Fruit fly (Drosophila melanogaster) whole organism, adult: Measurements from ENCODE around the gene Tcs3.
A peak's percentile ranks its signal among the peaks of the same experiment; 100 is the strongest.

Source experiments
- CG11617 ChIP-seq: fragments of 200-800 bp; sonication (Bioruptor generic); optimal IDR thresholded peaks from 2 replicates; lab custom pipeline; 2017; ENCODE audit warnings: mild to moderate bottlenecking, missing biosample characterization, missing genetic modification reagents, missing genetic modification characterization
- CG12768 ChIP-seq: fragments of 200-800 bp; sonication (Bioruptor generic); optimal IDR thresholded peaks from 2 replicates; lab custom pipeline; 2017; ENCODE audit warnings: missing biosample characterization, missing genetic modification characterization, mild to moderate bottlenecking, moderate library complexity, missing genetic modification reagents
- CG14711 ChIP-seq: fragments of 200-800 bp; sonication (Bioruptor generic); optimal IDR thresholded peaks from 2 replicates; lab custom pipeline; 2018; ENCODE audit warnings: missing biosample characterization, mild to moderate bottlenecking, missing genetic modification characterization, moderate library complexity
- CG1620 ChIP-seq: fragments of 200-800 bp; sonication (Bioruptor generic); optimal IDR thresholded peaks from 2 replicates; lab custom pipeline; 2016; ENCODE audit warnings: missing biosample characterization, missing genetic modification characterization
- CG33017 ChIP-seq: fragments of 200-800 bp; sonication (Bioruptor generic); optimal IDR thresholded peaks from 2 replicates; lab custom pipeline; 2018; ENCODE audit warnings: missing biosample characterization, mild to moderate bottlenecking, missing genetic modification characterization, moderate library complexity
- CG5204 ChIP-seq: fragments of 200-800 bp; sonication (Bioruptor generic); optimal IDR thresholded peaks from 2 replicates; lab custom pipeline; 2016; ENCODE audit warnings: missing biosample characterization, missing genetic modification characterization
- CG7045 ChIP-seq: fragments of 200-800 bp; sonication (Bioruptor generic); optimal IDR thresholded peaks from 2 replicates; lab custom pipeline; 2017; ENCODE audit warnings: missing biosample characterization, mild to moderate bottlenecking, missing genetic modification characterization
- CG7101 ChIP-seq: fragments of 200-800 bp; sonication (Bioruptor generic); optimal IDR thresholded peaks from 2 replicates; lab custom pipeline; 2018; ENCODE audit warnings: missing biosample characterization, mild to moderate bottlenecking, missing genetic modification characterization, moderate library complexity
- Clk ChIP-seq: fragments of 200-800 bp; sonication (Bioruptor generic); optimal IDR thresholded peaks from 2 replicates; lab custom pipeline; 2017; ENCODE audit warnings: missing biosample characterization, missing genetic modification characterization
- Crg-1 ChIP-seq: fragments of 200-800 bp; sonication (Bioruptor generic); optimal IDR thresholded peaks from 2 replicates; lab custom pipeline; 2016; ENCODE audit warnings: missing biosample characterization, missing genetic modification characterization
- Hr96 ChIP-seq: fragments of 200-800 bp; sonication (Bioruptor generic); optimal IDR thresholded peaks from 2 replicates; lab custom pipeline; 2016; ENCODE audit warnings: missing biosample characterization, missing genetic modification characterization
- Mnt ChIP-seq: fragments of 200-800 bp; sonication (Bioruptor generic); optimal IDR thresholded peaks from 2 replicates; lab custom pipeline; 2016; ENCODE audit warnings: missing biosample characterization, mild to moderate bottlenecking, missing genetic modification characterization
- bab1 ChIP-seq: fragments of 200-800 bp; sonication (Bioruptor generic); optimal IDR thresholded peaks from 3 replicates; lab custom pipeline; 2019; ENCODE audit warnings: missing biosample characterization, mild to moderate bottlenecking, missing genetic modification characterization, moderate library complexity
- cic ChIP-seq: fragments of 200-800 bp; sonication (Bioruptor generic); optimal IDR thresholded peaks from 2 replicates; lab custom pipeline; 2017; ENCODE audit warnings: missing biosample characterization, mild to moderate bottlenecking, missing genetic modification characterization, moderate library complexity
- cnc ChIP-seq, 2 experiments: fragments of >200 bp; optimal IDR thresholded peaks; 2 replicates each; lab custom pipeline; 2017
- kay ChIP-seq: fragments of 200-800 bp; sonication (Bioruptor generic); peaks from one replicate; lab custom pipeline; 2016; ENCODE audit warnings: missing biosample characterization, missing genetic modification characterization, borderline replicate concordance
- ovo ChIP-seq: fragments of 200-800 bp; sonication (Bioruptor generic); optimal IDR thresholded peaks from 2 replicates; lab custom pipeline; 2016; ENCODE audit warnings: missing biosample characterization, missing genetic modification characterization
- pad ChIP-seq: fragments of 200-800 bp; sonication (Bioruptor generic); optimal IDR thresholded peaks from 3 replicates; lab custom pipeline; 2017; ENCODE audit warnings: missing biosample characterization, missing genetic modification characterization, mild to moderate bottlenecking, moderate library complexity, missing genetic modification reagents
- tj ChIP-seq: fragments of 200-800 bp; sonication (Bioruptor generic); optimal IDR thresholded peaks from 3 replicates; lab custom pipeline; 2017; ENCODE audit warnings: missing biosample characterization, mild to moderate bottlenecking, missing genetic modification characterization, moderate library complexity
- toe ChIP-seq: fragments of 200-800 bp; sonication (Bioruptor generic); optimal IDR thresholded peaks from 2 replicates; lab custom pipeline; 2016; ENCODE audit warnings: missing biosample characterization, missing genetic modification characterization

Gene Tcs3

dm6 chr3L:16369526-16369925 is 17.7 kb downstream of the Tcs3 start, which contains the start of gene CG18814:
CG18814 (plus strand) TSS chr3L:16369826.
- TF ChIP-seq CG7101 (tag; lab: Kevin White, UChicago), result no peak
- TF ChIP-seq CG14711 (tag; lab: Kevin White, UChicago), result no peak
- TF ChIP-seq Crg-1 (GFP tag; lab: Kevin White, UChicago), result no peak
- TF ChIP-seq ovo (GFP tag; lab: Kevin White, UChicago), result no peak
- TF ChIP-seq CG12768 (GFP tag; lab: Kevin White, UChicago), result no peak
- TF ChIP-seq CG7045, result no peak
- TF ChIP-seq Clk (GFP tag; lab: Kevin White, UChicago), result no peak

dm6 chr3L:16377768-16378764 is 26.3 kb downstream of the Tcs3 start, which contains the start of gene roq:
roq (minus strand) TSS chr3L:16378566.
- no peak for TF ChIP-seq cnc (optimal IDR thresholded peaks at IDR 0.05; lab: Kevin White, UChicago)
- TF ChIP-seq CG33017, result no peak
- peak; percentile 82 for TF ChIP-seq kay (GFP tag; lab: Kevin White, UChicago)
- TF ChIP-seq toe, result no peak
- no peak for TF ChIP-seq CG7045
- no peak for TF ChIP-seq CG14711 (tag; lab: Kevin White, UChicago)
- peak; percentile 33 for TF ChIP-seq CG1620 (GFP tag; lab: Kevin White, UChicago)
- peak; percentile 11 for TF ChIP-seq tj (GFP tag; lab: Kevin White, UChicago)
- TF ChIP-seq cic (GFP tag; lab: Kevin White, UChicago), result peak; percentile 23
- no peak for TF ChIP-seq ovo (GFP tag; lab: Kevin White, UChicago)
- TF ChIP-seq CG12768 (GFP tag; lab: Kevin White, UChicago), result no peak
- no peak for TF ChIP-seq pad
- no peak for TF ChIP-seq Clk (GFP tag; lab: Kevin White, UChicago)
- TF ChIP-seq Hr96 (GFP tag; lab: Kevin White, UChicago), result no peak
- peak; percentile 63 for TF ChIP-seq bab1
- TF ChIP-seq CG11617 (GFP tag; lab: Kevin White, UChicago), result no peak
- peak; percentile 24 for TF ChIP-seq CG7101 (tag; lab: Kevin White, UChicago)
- no peak for TF ChIP-seq Crg-1 (GFP tag; lab: Kevin White, UChicago)
- TF ChIP-seq Mnt (GFP tag; lab: Kevin White, UChicago), result peak; percentile 54
- no peak for TF ChIP-seq CG5204 (GFP tag; lab: Kevin White, UChicago)

- TF ChIP-seq tj (GFP tag; lab: Kevin White, UChicago), result no peak
- TF ChIP-seq Crg-1 (GFP tag; lab: Kevin White, UChicago), result peak; percentile 60
- TF ChIP-seq Clk (GFP tag; lab: Kevin White, UChicago), result no peak
- peak; percentile 41 for TF ChIP-seq pad
- peak; percentile 38 for TF ChIP-seq CG7045
- no peak for TF ChIP-seq ovo (GFP tag; lab: Kevin White, UChicago)
- peak; percentile 62 for TF ChIP-seq kay (GFP tag; lab: Kevin White, UChicago)
- no peak for TF ChIP-seq cic (GFP tag; lab: Kevin White, UChicago)
- peak; percentile 78 for TF ChIP-seq CG33017
- peak; percentile 66 for TF ChIP-seq Hr96 (GFP tag; lab: Kevin White, UChicago)
- TF ChIP-seq CG12768 (GFP tag; lab: Kevin White, UChicago), result peak; percentile 81
- TF ChIP-seq CG7101 (tag; lab: Kevin White, UChicago), result peak; percentile 81
- TF ChIP-seq CG5204 (GFP tag; lab: Kevin White, UChicago), result no peak
- peak; percentile 67 for TF ChIP-seq CG14711 (tag; lab: Kevin White, UChicago)
- peak; percentile 26 for TF ChIP-seq CG1620 (GFP tag; lab: Kevin White, UChicago)
- peak; percentile 58 for TF ChIP-seq CG11617 (GFP tag; lab: Kevin White, UChicago)
- peak; percentile 30 for TF ChIP-seq Mnt (GFP tag; lab: Kevin White, UChicago)
- peak; percentile 75 for TF ChIP-seq bab1
- TF ChIP-seq cnc (optimal IDR thresholded peaks at IDR 0.05; lab: Kevin White, UChicago), result no peak
- peak; percentile 73 for TF ChIP-seq toe
These were observed 29.0 kb downstream of the Tcs3 start for dm6 chr3L:16380770-16381169.

- TF ChIP-seq cic (GFP tag; lab: Kevin White, UChicago), result peak; percentile 91
- no peak for TF ChIP-seq CG12768 (GFP tag; lab: Kevin White, UChicago)
- peak; percentile 3 for TF ChIP-seq Mnt (GFP tag; lab: Kevin White, UChicago)
- peak; percentile 77 for TF ChIP-seq ovo (GFP tag; lab: Kevin White, UChicago)
- no peak for TF ChIP-seq toe
- no peak for TF ChIP-seq CG11617 (GFP tag; lab: Kevin White, UChicago)
- no peak for TF ChIP-seq kay (GFP tag; lab: Kevin White, UChicago)
- no peak for TF ChIP-seq CG1620 (GFP tag; lab: Kevin White, UChicago)
- TF ChIP-seq pad, result no peak
- TF ChIP-seq cnc (optimal IDR thresholded peaks at IDR 0.05; lab: Kevin White, UChicago), result no peak
- TF ChIP-seq CG7101 (tag; lab: Kevin White, UChicago), result no peak
These were observed 29.5 kb downstream of the Tcs3 start, which contains the start of gene Agpat4 for dm6 chr3L:16381184-16381797. Agpat4 (minus strand) TSS chr3L:16381570.

dm6 chr3L:16383056-16383455 is 31.3 kb downstream of the Tcs3 start:
- TF ChIP-seq kay (GFP tag; lab: Kevin White, UChicago) (peak; percentile 50), CG5204 (GFP tag; lab: Kevin White, UChicago) (no peak), CG7045 (no peak), CG11617 (GFP tag; lab: Kevin White, UChicago) (no peak), cnc (optimal IDR thresholded peaks at IDR 0.05; lab: Kevin White, UChicago) (no peak), CG7101 (tag; lab: Kevin White, UChicago) (no peak), bab1 (no peak), ovo (GFP tag; lab: Kevin White, UChicago) (peak; percentile 44), cic (GFP tag; lab: Kevin White, UChicago) (no peak), Clk (GFP tag; lab: Kevin White, UChicago) (no peak), Mnt (GFP tag; lab: Kevin White, UChicago) (no peak), toe (no peak), Hr96 (GFP tag; lab: Kevin White, UChicago) (no peak)
